Worm (Caenorhabditis elegans): Measurements from ENCODE around the gene best-24.

DNA sequence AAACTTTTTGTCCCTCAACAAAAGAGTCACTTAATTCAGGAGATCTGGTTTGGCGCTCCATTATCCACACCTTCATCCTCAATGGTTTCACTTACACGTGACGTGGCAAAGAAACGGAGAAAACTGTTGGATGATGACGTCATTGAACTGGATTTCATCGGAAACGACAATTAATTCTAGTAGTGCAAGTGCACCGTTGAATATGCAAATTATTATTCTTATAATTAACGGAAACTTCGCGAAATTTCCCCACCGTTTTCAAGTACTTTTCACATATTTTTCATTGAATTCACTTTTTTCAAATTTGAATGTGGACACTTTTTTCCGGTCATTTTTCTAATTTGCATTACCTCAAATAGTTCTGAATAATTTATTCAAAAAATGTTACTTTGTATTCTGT lies 8.4 kb downstream of the best-24 start, which contains the start of gene ZK688.1:
- no peak for TF ChIP-seq unc-130 (GFP tag; optimal IDR thresholded peaks at IDR 0.05)
- TF ChIP-seq ama-1 (optimal IDR thresholded peaks at IDR 0.05), result no peak
- TF ChIP-seq ama-1 (GFP tag; optimal IDR thresholded peaks at IDR 0.05), result no peak
- no peak for TF ChIP-seq let-607 (tag; optimal IDR thresholded peaks at IDR 0.05)
- no peak for TF ChIP-seq attf-6 (GFP tag; IDR thresholded peaks at IDR 0.05)
- no peak for TF ChIP-seq pbrm-1 (GFP tag; IDR thresholded peaks at IDR 0.05)
- TF ChIP-seq dpff-1 (tag; optimal IDR thresholded peaks at IDR 0.05), result no peak
- no peak for TF ChIP-seq tlf-1 (GFP tag; optimal IDR thresholded peaks at IDR 0.05)
- TF ChIP-seq efl-1 (GFP tag; optimal IDR thresholded peaks at IDR 0.05), result no peak
- TF ChIP-seq ets-4 (GFP tag; optimal IDR thresholded peaks at IDR 0.05), result no peak
- TF ChIP-seq sea-2 (GFP tag; IDR thresholded peaks at IDR 0.05), result no peak

Data from whole organism, young adult.